Fruit fly (Drosophila melanogaster) whole organism, pupa: Measurements from ENCODE around the gene CG15209.

Experiments
- CG13204 ChIP-seq: fragments of 200-800 bp; sonication (Bioruptor generic); optimal IDR thresholded peaks from 2 replicates; lab custom pipeline; 2018; ENCODE audit warnings: missing biosample characterization, mild to moderate bottlenecking, missing genetic modification characterization, moderate library complexity
- CG14655 ChIP-seq: fragments of 200-800 bp; sonication (Bioruptor generic); optimal IDR thresholded peaks from 3 replicates; lab custom pipeline; 2017; ENCODE audit warnings: mild to moderate bottlenecking, missing biosample characterization, missing genetic modification reagents, missing genetic modification characterization
- CG17806 ChIP-seq: fragments of 200-800 bp; sonication (Bioruptor generic); optimal IDR thresholded peaks from 2 replicates; lab custom pipeline; 2018; ENCODE audit warnings: missing biosample characterization, mild to moderate bottlenecking, missing genetic modification characterization, moderate library complexity
- CG4496 ChIP-seq: fragments of 200-800 bp; sonication (Bioruptor generic); IDR thresholded peaks from 3 replicates; pipeline ENCODE4 v1.3.6; 2022; ENCODE audit warnings: missing biosample characterization, missing genetic modification characterization
- CG8159 ChIP-seq: fragments of 200-800 bp; sonication (Bioruptor generic); optimal IDR thresholded peaks from 3 replicates; lab custom pipeline; 2018; ENCODE audit warnings: missing biosample characterization, mild to moderate bottlenecking, missing genetic modification characterization, moderate library complexity
- CG8301 ChIP-seq: fragments of 200-800 bp; sonication (Bioruptor generic); optimal IDR thresholded peaks from 2 replicates; lab custom pipeline; 2018; ENCODE audit warnings: missing biosample characterization, mild to moderate bottlenecking, missing genetic modification characterization
- D1 ChIP-seq: fragments of 200-800 bp; sonication (Bioruptor generic); optimal IDR thresholded peaks from 2 replicates; lab custom pipeline; 2018; ENCODE audit warnings: missing biosample characterization, mild to moderate bottlenecking, missing genetic modification characterization, moderate library complexity
- EcR ChIP-seq: fragments of 200-800 bp; sonication (Bioruptor generic); optimal IDR thresholded peaks from 3 replicates; lab custom pipeline; 2019; ENCODE audit warnings: missing biosample characterization, missing genetic modification characterization, mild to moderate bottlenecking, moderate library complexity, missing genetic modification reagents
- Ets98B ChIP-seq: fragments of 200-800 bp; sonication (Bioruptor generic); IDR thresholded peaks from 2 replicates; pipeline ENCODE4 v1.3.6; 2022; ENCODE audit warnings: missing biosample characterization, missing genetic modification characterization
- Pif1A ChIP-seq: fragments of 200-800 bp; sonication (Bioruptor generic); optimal IDR thresholded peaks from 3 replicates; lab custom pipeline; 2016; ENCODE audit warnings: missing biosample characterization, missing genetic modification characterization
- Pif1B ChIP-seq: fragments of 200-800 bp; sonication (Bioruptor generic); optimal IDR thresholded peaks from 3 replicates; lab custom pipeline; 2016; ENCODE audit warnings: missing biosample characterization, missing genetic modification characterization
- Snoo ChIP-seq: fragments of 200-800 bp; sonication (Bioruptor generic); optimal IDR thresholded peaks from 3 replicates; lab custom pipeline; 2017; ENCODE audit warnings: missing biosample characterization, mild to moderate bottlenecking, missing genetic modification characterization, inconsistent platforms
- rn ChIP-seq: fragments of 200-800 bp; sonication (Bioruptor generic); IDR thresholded peaks from 2 replicates; pipeline ENCODE4 v1.3.6; 2022; ENCODE audit warnings: missing biosample characterization, missing genetic modification characterization

dm6 chrX:10891150-10891549, 49.1 kb downstream of the CG15209 start, which contains the start of gene Ork1:
- no peak for TF ChIP-seq Snoo (tag; lab: Kevin White, UChicago)
- no peak for TF ChIP-seq Pif1B (GFP tag; lab: Kevin White, UChicago)
- TF ChIP-seq CG4496 (GFP tag; lab: Robert Waterston, UW): no peak
- no peak for TF ChIP-seq CG17806 (tag; lab: Kevin White, UChicago)
- TF ChIP-seq CG14655: no peak
- no peak for TF ChIP-seq Pif1A (GFP tag; lab: Kevin White, UChicago)
- TF ChIP-seq Ets98B (GFP tag; lab: Robert Waterston, UW): no peak
- TF ChIP-seq CG8301: no peak
- no peak for TF ChIP-seq CG8159 (tag; lab: Kevin White, UChicago)
- no peak for TF ChIP-seq rn (GFP tag; lab: Robert Waterston, UW)
- no peak for TF ChIP-seq EcR (GFP tag; lab: Kevin White, UChicago)
- TF ChIP-seq D1 (tag; lab: Kevin White, UChicago): no peak
- TF ChIP-seq CG13204: no peak
